Fruit fly (Drosophila melanogaster) whole organism, embryonic: ENCODE results near the gene CG14024.

Source experiments
- BEAF-32 ChIP-seq: fragments of 200-800 bp; sonication (Bioruptor generic); optimal IDR thresholded peaks from 3 replicates; lab custom pipeline; 2017; ENCODE audit warnings: missing biosample characterization, missing genetic modification characterization, mild to moderate bottlenecking, moderate library complexity, missing genetic modification reagents
- BtbVII ChIP-seq: fragments of 200-800 bp; sonication (Bioruptor generic); optimal IDR thresholded peaks from 3 replicates; lab custom pipeline; 2017; ENCODE audit warnings: missing biosample characterization, mild to moderate bottlenecking, missing genetic modification characterization
- CG11093 ChIP-seq: fragments of 200-800 bp; sonication (Bioruptor generic); IDR thresholded peaks from 3 replicates; pipeline ENCODE4 v1.3.6; 2022; ENCODE audit warnings: missing biosample characterization, missing genetic modification characterization
- CG12391 ChIP-seq: fragments of 200-800 bp; sonication (Bioruptor generic); optimal IDR thresholded peaks from 3 replicates; lab custom pipeline; 2018; ENCODE audit warnings: missing biosample characterization, mild to moderate bottlenecking, missing genetic modification characterization, moderate library complexity
- CG12744 ChIP-seq: fragments of 200-800 bp; sonication (Bioruptor generic); optimal IDR thresholded peaks from 2 replicates; lab custom pipeline; 2016; ENCODE audit warnings: missing biosample characterization, missing genetic modification characterization
- CG13775 ChIP-seq: fragments of 200-800 bp; sonication (Bioruptor generic); optimal IDR thresholded peaks from 3 replicates; lab custom pipeline; 2017; ENCODE audit warnings: missing biosample characterization, mild to moderate bottlenecking, missing genetic modification characterization
- CG14014 ChIP-seq: fragments of 200-800 bp; sonication (Bioruptor generic); IDR thresholded peaks from 2 replicates; pipeline ENCODE4 v1.3.6; 2022; ENCODE audit warnings: missing biosample characterization, missing genetic modification characterization
- CG17912 ChIP-seq: fragments of 200-800 bp; sonication (Bioruptor generic); optimal IDR thresholded peaks from 2 replicates; lab custom pipeline; 2018; ENCODE audit warnings: missing biosample characterization, mild to moderate bottlenecking, missing genetic modification characterization
- CG2712 ChIP-seq: fragments of 200-800 bp; optimal IDR thresholded peaks from 3 replicates; lab custom pipeline; 2019; ENCODE audit warnings: missing biosample characterization, mild to moderate bottlenecking, missing genetic modification characterization, moderate library complexity
- CG3407 ChIP-seq: fragments of 200-800 bp; sonication (Bioruptor generic); optimal IDR thresholded peaks from 2 replicates; lab custom pipeline; 2018; ENCODE audit warnings: missing biosample characterization, mild to moderate bottlenecking, missing genetic modification characterization
- CG4360 ChIP-seq: fragments of 200-800 bp; sonication (Bioruptor generic); IDR thresholded peaks from 2 replicates; pipeline ENCODE4 v1.3.6; 2022; ENCODE audit warnings: missing biosample characterization, missing genetic modification characterization
- CG4617 ChIP-seq: fragments of 200-800 bp; sonication (Bioruptor generic); optimal IDR thresholded peaks from 3 replicates; lab custom pipeline; 2016; ENCODE audit warnings: missing biosample characterization, missing genetic modification characterization, borderline replicate concordance
- CG5245 ChIP-seq: fragments of 200-800 bp; sonication (Bioruptor generic); optimal IDR thresholded peaks from 3 replicates; lab custom pipeline; 2016; ENCODE audit warnings: missing biosample characterization, missing genetic modification characterization
- CG6689 ChIP-seq: fragments of 200-800 bp; sonication (Bioruptor generic); IDR thresholded peaks from 2 replicates; pipeline ENCODE4 v1.3.6; 2022; ENCODE audit warnings: missing biosample characterization, missing genetic modification characterization
- CG6765 ChIP-seq: fragments of 200-800 bp; sonication (Bioruptor generic); optimal IDR thresholded peaks from 3 replicates; lab custom pipeline; 2017; ENCODE audit warnings: missing biosample characterization, mild to moderate bottlenecking, missing genetic modification characterization
- CG7271 ChIP-seq: fragments of 200-800 bp; sonication (Bioruptor generic); optimal IDR thresholded peaks from 2 replicates; lab custom pipeline; 2018; ENCODE audit warnings: missing biosample characterization, mild to moderate bottlenecking, missing genetic modification characterization, moderate library complexity
- CG7357 ChIP-seq: fragments of 200-800 bp; sonication (Bioruptor generic); IDR thresholded peaks from 3 replicates; pipeline ENCODE4 v1.3.6; 2022; ENCODE audit warnings: missing biosample characterization, missing genetic modification characterization
- CG8089 ChIP-seq: fragments of 200-800 bp; sonication (Bioruptor generic); optimal IDR thresholded peaks from 3 replicates; lab custom pipeline; 2016; ENCODE audit warnings: missing biosample characterization, missing genetic modification characterization
- CG9797 ChIP-seq: fragments of 200-800 bp; sonication (Bioruptor generic); optimal IDR thresholded peaks from 3 replicates; lab custom pipeline; 2018; ENCODE audit warnings: missing biosample characterization, mild to moderate bottlenecking, missing genetic modification characterization
- CHES-1-like ChIP-seq: fragments of 200-800 bp; sonication (Bioruptor generic); optimal IDR thresholded peaks from 2 replicates; lab custom pipeline; 2016; ENCODE audit warnings: missing biosample characterization, missing genetic modification characterization
- Chrac-16 ChIP-seq: fragments of 200-800 bp; sonication (Bioruptor generic); optimal IDR thresholded peaks from 3 replicates; lab custom pipeline; 2016; ENCODE audit warnings: missing biosample characterization, missing genetic modification characterization
- D ChIP-seq, 2 experiments: fragments of 200-800 bp in 1 of 2; fragments of >200 bp in 1 of 2; sonication (Bioruptor generic) in 1 of 2; optimal IDR thresholded peaks; 2 replicates in 1 of 2; 3 replicates in 1 of 2; lab custom pipeline; 2017; ENCODE audit warnings: mild to moderate bottlenecking in 1 of 2, missing biosample characterization in 1 of 2, missing genetic modification characterization in 1 of 2, missing genetic modification reagents in 1 of 2
- Dfd ChIP-seq, 2 experiments: fragments of >200 bp; optimal IDR thresholded peaks; 2 replicates each; lab custom pipeline; 2017; ENCODE audit warnings: missing biosample characterization in 2 of 2, missing genetic modification characterization in 2 of 2
- Lpt ChIP-seq: fragments of >200 bp; optimal IDR thresholded peaks from 2 replicates; lab custom pipeline; 2018; ENCODE audit warnings: missing biosample characterization, missing genetic modification characterization
- MTF-1 ChIP-seq: fragments of 200-800 bp; sonication (Bioruptor generic); optimal IDR thresholded peaks from 2 replicates; lab custom pipeline; 2018; ENCODE audit warnings: missing biosample characterization, mild to moderate bottlenecking, missing genetic modification characterization, borderline replicate concordance
- Pdp1 ChIP-seq, 2 experiments: fragments of 200-800 bp; sonication (Bioruptor generic); optimal IDR thresholded peaks; 3 replicates each; lab custom pipeline; 2016; ENCODE audit warnings: missing biosample characterization in 2 of 2, missing genetic modification characterization in 2 of 2, mild to moderate bottlenecking in 1 of 2, moderate library complexity in 1 of 2
- Side ChIP-seq: fragments of 200-800 bp; sonication (Bioruptor generic); optimal IDR thresholded peaks from 2 replicates; lab custom pipeline; 2016; ENCODE audit warnings: missing biosample characterization, missing genetic modification characterization
- Stat92E ChIP-seq, 3 experiments: fragments of >200 bp in 2 of 3; fragments of 200-800 bp in 1 of 3; sonication (Bioruptor generic) in 1 of 3; optimal IDR thresholded peaks; 2 replicates each; lab custom pipeline; 2017 to 2019; ENCODE audit warnings: missing biosample characterization in 3 of 3, missing genetic modification characterization in 3 of 3, mild to moderate bottlenecking in 1 of 3, moderate library complexity in 1 of 3
- Vsx1 ChIP-seq: fragments of 200-800 bp; sonication (Bioruptor generic); optimal IDR thresholded peaks from 2 replicates; lab custom pipeline; 2017; ENCODE audit warnings: missing biosample characterization, mild to moderate bottlenecking, missing genetic modification characterization, missing genetic modification reagents
- abd-A ChIP-seq: fragments of 200-800 bp; sonication (Bioruptor generic); optimal IDR thresholded peaks from 3 replicates; lab custom pipeline; 2019; ENCODE audit warnings: missing biosample characterization, mild to moderate bottlenecking, missing genetic modification characterization, moderate library complexity
- ato ChIP-seq: fragments of 200-800 bp; sonication (Bioruptor generic); IDR thresholded peaks from 2 replicates; pipeline ENCODE4 v1.3.6; 2022; ENCODE audit warnings: missing biosample characterization, missing genetic modification characterization; ENCODE audit not compliant: partially characterized antibody
- bab2 ChIP-seq: fragments of 200-800 bp; sonication (Bioruptor generic); optimal IDR thresholded peaks from 2 replicates; lab custom pipeline; 2016; ENCODE audit warnings: missing biosample characterization, missing genetic modification characterization
- bowl ChIP-seq: fragments of 200-800 bp; sonication (Bioruptor generic); IDR thresholded peaks from 2 replicates; pipeline ENCODE4 v1.3.6; 2022; ENCODE audit warnings: missing biosample characterization, missing genetic modification characterization
- dysf ChIP-seq: fragments of 200-800 bp; sonication (Bioruptor generic); IDR thresholded peaks from 3 replicates; pipeline ENCODE4 v1.3.6; 2022; ENCODE audit warnings: missing biosample characterization, missing genetic modification characterization
- gsb-n ChIP-seq: fragments of 200-800 bp; sonication (Bioruptor generic); optimal IDR thresholded peaks from 3 replicates; lab custom pipeline; 2018; ENCODE audit warnings: missing biosample characterization, mild to moderate bottlenecking, missing genetic modification characterization
- hkb ChIP-seq, 2 experiments: fragments of 200-800 bp in 1 of 2; fragments of >200 bp in 1 of 2; sonication (Bioruptor generic) in 1 of 2; IDR thresholded peaks in 1 of 2; optimal IDR thresholded peaks in 1 of 2; 2 replicates each; pipeline versions ENCODE4 v1.3.6 to Lab custom; 2017 to 2022; ENCODE audit warnings: missing biosample characterization in 1 of 2, missing genetic modification characterization in 1 of 2
- lilli ChIP-seq: fragments of 200-800 bp; sonication (Bioruptor generic); optimal IDR thresholded peaks from 3 replicates; lab custom pipeline; 2016; ENCODE audit warnings: missing biosample characterization, missing genetic modification characterization
- lov ChIP-seq, 2 experiments: fragments of 200-800 bp in 1 of 2; fragments of >200 bp in 1 of 2; sonication (Bioruptor generic) in 1 of 2; IDR thresholded peaks in 1 of 2; optimal IDR thresholded peaks in 1 of 2; 2 replicates in 1 of 2; 3 replicates in 1 of 2; pipeline versions ENCODE4 v1.3.6 to Lab custom; 2017 to 2022; ENCODE audit warnings: missing biosample characterization in 1 of 2, missing genetic modification characterization in 1 of 2
- mld ChIP-seq: fragments of 200-800 bp; sonication (Bioruptor generic); IDR thresholded peaks from 3 replicates; pipeline ENCODE4 v1.3.6; 2022; ENCODE audit warnings: missing biosample characterization, missing genetic modification characterization; ENCODE audit not compliant: partially characterized antibody
- nmo ChIP-seq: fragments of 200-800 bp; sonication (Bioruptor generic); optimal IDR thresholded peaks from 2 replicates; lab custom pipeline; 2018; ENCODE audit warnings: missing biosample characterization, mild to moderate bottlenecking, missing genetic modification characterization, moderate library complexity
- scrt ChIP-seq: fragments of 200-800 bp; sonication (Bioruptor generic); optimal IDR thresholded peaks from 2 replicates; lab custom pipeline; 2018; ENCODE audit warnings: missing biosample characterization, mild to moderate bottlenecking, missing genetic modification characterization, moderate library complexity
- sim ChIP-seq: fragments of 200-800 bp; sonication (Bioruptor generic); IDR thresholded peaks from 2 replicates; pipeline ENCODE4 v1.3.6; 2022; ENCODE audit warnings: missing biosample characterization, missing genetic modification characterization
- slbo ChIP-seq: fragments of 200-800 bp; sonication (Bioruptor generic); IDR thresholded peaks from 2 replicates; pipeline ENCODE4 v1.3.6; 2022; ENCODE audit warnings: missing biosample characterization, missing genetic modification characterization
- stc ChIP-seq: fragments of 200-800 bp; sonication (Bioruptor generic); IDR thresholded peaks from 2 replicates; pipeline ENCODE4 v1.3.6; 2022; ENCODE audit warnings: missing biosample characterization, missing genetic modification characterization
- tin ChIP-seq: fragments of 200-800 bp; sonication (Bioruptor generic); optimal IDR thresholded peaks from 3 replicates; lab custom pipeline; 2016; ENCODE audit warnings: missing biosample characterization, missing genetic modification characterization
- tna ChIP-seq: fragments of 200-800 bp; sonication (Bioruptor generic); IDR thresholded peaks from 2 replicates; pipeline ENCODE4 v1.3.6; 2022; ENCODE audit warnings: missing biosample characterization, missing genetic modification characterization; ENCODE audit not compliant: partially characterized antibody
- ttk ChIP-seq: fragments of 200-800 bp; sonication (Bioruptor generic); IDR thresholded peaks from 2 replicates; pipeline ENCODE4 v2.1.2; 2022; ENCODE audit warnings: missing biosample characterization, missing genetic modification characterization

Gene CG14024

DNA sequence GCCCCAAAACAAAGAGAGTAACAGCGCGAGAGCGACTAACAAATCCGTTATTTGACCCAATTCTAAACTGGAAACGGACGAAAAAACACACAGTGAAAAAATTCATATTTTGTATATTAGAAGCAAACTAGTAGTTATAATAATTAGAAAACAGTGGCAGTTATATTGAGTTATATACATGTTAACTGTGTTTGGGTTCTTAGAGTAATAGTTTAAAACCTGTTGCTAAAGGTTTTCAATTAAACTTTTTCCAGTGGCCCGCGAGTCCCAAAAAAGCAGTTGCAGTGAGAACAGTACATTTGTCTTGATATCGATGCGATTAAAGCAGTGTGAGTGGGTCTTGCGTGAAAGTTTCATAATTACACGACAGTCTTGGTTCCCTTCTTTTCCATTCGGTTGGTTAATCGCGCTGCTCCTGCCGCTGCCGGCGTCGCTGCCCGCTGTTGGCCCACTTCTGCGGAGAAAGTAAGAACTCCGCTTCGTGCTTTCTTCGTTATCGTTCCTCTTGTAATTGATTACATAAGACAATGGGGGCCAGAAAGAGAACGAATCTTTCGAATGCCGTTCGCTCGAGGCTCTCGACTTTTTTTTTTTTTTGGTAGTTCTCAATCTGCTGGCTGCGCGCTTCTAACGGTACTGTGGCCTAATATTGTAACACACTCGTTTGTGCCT, 17.3 kb downstream of the CG14024 start (continued):
- TF ChIP-seq abd-A (tag; lab: Kevin White, UChicago) (no peak), lov (optimal IDR thresholded peaks at IDR 0.05; lab: Kevin White, UChicago) (no peak), lov (GFP tag; IDR thresholded peaks at IDR 0.05; lab: Robert Waterston, UW) (0 out of 3 replicates have a peak, but pooled peaks have one; percentile 56), CG8089 (GFP tag; lab: Kevin White, UChicago) (peak; percentile 27), nmo (peak; percentile 72), CG7357 (GFP tag; lab: Robert Waterston, UW) (peak; percentile 60), CG14014 (GFP tag; lab: Robert Waterston, UW) (no peak), CG12744 (no peak), gsb-n (peak; percentile 49), CG9797 (GFP tag; lab: Kevin White, UChicago) (no peak), Stat92E (GFP tag; optimal IDR thresholded peaks at IDR 0.05; lab: Kevin White, UChicago) (no peak), BtbVII (GFP tag; lab: Kevin White, UChicago) (peak; percentile 37), CG12391 (tag; lab: Kevin White, UChicago) (peak; percentile 61), CG11093 (GFP tag; lab: Robert Waterston, UW) (no peak), Chrac-16 (GFP tag; lab: Kevin White, UChicago) (peak; percentile 29), scrt (GFP tag; lab: Kevin White, UChicago) (no peak), CG17912 (GFP tag; lab: Kevin White, UChicago) (no peak), Dfd (GFP tag; optimal IDR thresholded peaks at IDR 0.05; lab: Kevin White, UChicago) (no peak), CG13775 (peak; percentile 15), bowl (GFP tag; lab: Robert Waterston, UW) (no peak), CHES-1-like (GFP tag; lab: Kevin White, UChicago) (no peak), dysf (GFP tag; lab: Robert Waterston, UW) (peak; percentile 24; the same call in 1 of the 3 replicates), CG6689 (GFP tag; lab: Robert Waterston, UW) (no peak; the same call in 1 of the 2 replicates), CG4617 (GFP tag; lab: Kevin White, UChicago) (no peak), sim (GFP tag; lab: Robert Waterston, UW) (no peak), lilli (GFP tag; lab: Kevin White, UChicago) (no peak), CG2712 (peak; percentile 64), ttk (GFP tag; lab: Robert Waterston, UW) (no peak), Pdp1 (GFP tag; optimal IDR thresholded peaks at IDR 0.05; lab: Kevin White, UChicago) (peak; percentile 17 to 81), CG5245 (GFP tag; lab: Kevin White, UChicago) (no peak), bab2 (GFP tag; lab: Kevin White, UChicago) (no peak), CG6765 (GFP tag; lab: Kevin White, UChicago) (no peak), stc (GFP tag; lab: Robert Waterston, UW) (no peak), CG3407 (GFP tag; lab: Kevin White, UChicago) (peak; percentile 48), tna (GFP tag; lab: Robert Waterston, UW) (no peak), CG4360 (no peak), MTF-1 (no peak), mld (GFP tag; lab: Robert Waterston, UW) (0 out of 3 replicates have a peak, but pooled peaks have one; percentile 17), Vsx1 (GFP tag; lab: Kevin White, UChicago) (no peak), CG7271 (tag; lab: Kevin White, UChicago) (no peak), D (optimal IDR thresholded peaks at IDR 0.05; lab: Kevin White, UChicago) (no peak), D (GFP tag; optimal IDR thresholded peaks at IDR 0.05; lab: Kevin White, UChicago) (peak; percentile 54), ato (no peak), BEAF-32 (no peak), hkb (optimal IDR thresholded peaks at IDR 0.05; lab: Kevin White, UChicago) (no peak), hkb (GFP tag; IDR thresholded peaks at IDR 0.05; lab: Robert Waterston, UW) (0 out of 2 replicates have a peak, but pooled peaks have one; percentile 33), tin (GFP tag; lab: Kevin White, UChicago) (no peak), Side (no peak), slbo (GFP tag; lab: Robert Waterston, UW) (no peak), Lpt (GFP tag; lab: Kevin White, UChicago) (no peak)
